Worm (Caenorhabditis elegans): ENCODE results near the gene F38H4.4.

- TF ChIP-seq ztf-4 (tag; optimal IDR thresholded peaks at IDR 0.05) (no peak), mdl-1 (tag; optimal IDR thresholded peaks at IDR 0.05) (no peak)
Observed at ce11 chrIV:11867652-11868232, 19.7 kb downstream of the F38H4.4 start.
